Worm (Caenorhabditis elegans): ENCODE data around the gene snt-6.

DNA sequence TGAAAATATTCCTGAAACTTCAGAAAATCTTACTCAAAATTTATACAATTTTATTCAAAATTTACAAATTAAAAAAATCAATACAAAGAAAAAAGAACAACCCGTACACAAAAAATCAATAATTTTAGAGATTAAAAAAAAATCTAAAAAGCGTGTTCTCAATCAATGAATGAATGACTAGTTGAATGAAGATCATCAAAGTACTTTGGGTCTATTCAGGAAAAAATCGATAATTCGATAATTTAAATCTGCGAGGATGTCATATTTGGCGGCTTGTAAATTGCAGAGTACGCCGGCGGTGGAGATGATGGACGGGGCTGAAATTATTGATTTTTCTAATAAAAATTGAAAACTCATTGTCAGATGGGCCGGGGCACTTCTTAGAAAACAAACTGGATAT lies 6.1 kb upstream of the snt-6 start:
- no peak for TF ChIP-seq fax-1 (tag; optimal IDR thresholded peaks at IDR 0.05)
- no peak for TF ChIP-seq fkh-10 (GFP tag; optimal IDR thresholded peaks at IDR 0.05)
- no peak for TF ChIP-seq nfya-1 (tag; optimal IDR thresholded peaks at IDR 0.05)
- TF ChIP-seq ama-1 (optimal IDR thresholded peaks at IDR 0.05) = no peak
- TF ChIP-seq nhr-11 (tag; optimal IDR thresholded peaks at IDR 0.05) = no peak
- TF ChIP-seq dmd-4 (tag; optimal IDR thresholded peaks at IDR 0.05; ENCODE audit: borderline replicate concordance) = no peak
- no peak for TF ChIP-seq mec-3 (tag; optimal IDR thresholded peaks at IDR 0.05; ENCODE audit: borderline replicate concordance)
- no peak for TF ChIP-seq pha-4 (tag; optimal IDR thresholded peaks at IDR 0.05)
- no peak for TF ChIP-seq unc-55 (GFP tag; optimal IDR thresholded peaks at IDR 0.05)
- no peak for TF ChIP-seq unc-86 (tag; optimal IDR thresholded peaks at IDR 0.05)

Data from whole organism, late embryonic.